Worm (Caenorhabditis elegans): ENCODE measurements around the gene F46G10.4.

ce11 chrX:13308745-13309144 lies 25.1 kb upstream of the F46G10.4 start, which contains the start of gene srxa-8:
- TF ChIP-seq arid-1 (GFP tag; conservative IDR thresholded peaks at IDR 0.05) (no peak), mep-1 (tag; optimal IDR thresholded peaks at IDR 0.05) (no peak), dmd-6 (GFP tag; IDR thresholded peaks at IDR 0.05) (no peak), T20F7.1 (GFP tag; optimal IDR thresholded peaks at IDR 0.05) (no peak), ztf-7 (tag; optimal IDR thresholded peaks at IDR 0.05) (no peak)
